Fruit fly (Drosophila melanogaster) whole organism, embryonic: ENCODE data around the gene Mfe2.

Experiments
- ATbp ChIP-seq: fragments of 200-800 bp; sonication (Bioruptor generic); optimal IDR thresholded peaks from 2 replicates; lab custom pipeline; 2017; ENCODE audit warnings: missing biosample characterization, mild to moderate bottlenecking, missing genetic modification characterization, missing genetic modification reagents
- Adf1 ChIP-seq: fragments of 200-800 bp; sonication (Bioruptor generic); IDR thresholded peaks from 2 replicates; pipeline ENCODE4 v1.3.6; 2022; ENCODE audit warnings: missing biosample characterization, missing genetic modification characterization
- CG11504 ChIP-seq: fragments of 200-800 bp; sonication (Bioruptor generic); optimal IDR thresholded peaks from 3 replicates; lab custom pipeline; 2019; ENCODE audit warnings: missing biosample characterization, mild to moderate bottlenecking, missing genetic modification characterization, moderate library complexity
- CG12236 ChIP-seq: fragments of 200-800 bp; sonication (Bioruptor generic); optimal IDR thresholded peaks from 2 replicates; lab custom pipeline; 2016; ENCODE audit warnings: missing biosample characterization, missing genetic modification characterization
- CG13296 ChIP-seq: fragments of 200-800 bp; sonication (Bioruptor generic); optimal IDR thresholded peaks from 3 replicates; lab custom pipeline; 2018; ENCODE audit warnings: missing biosample characterization, mild to moderate bottlenecking, missing genetic modification characterization
- CG13624 ChIP-seq: fragments of 200-800 bp; sonication (Bioruptor generic); optimal IDR thresholded peaks from 2 replicates; lab custom pipeline; 2016; ENCODE audit warnings: missing biosample characterization, missing genetic modification characterization
- CG14441 ChIP-seq: fragments of 200-800 bp; sonication (Bioruptor generic); IDR thresholded peaks from 2 replicates; pipeline ENCODE4 v1.3.6; 2022; ENCODE audit warnings: missing biosample characterization, missing genetic modification characterization
- CG14710 ChIP-seq: fragments of 200-800 bp; sonication (Bioruptor generic); optimal IDR thresholded peaks from 3 replicates; lab custom pipeline; 2019; ENCODE audit warnings: missing biosample characterization, mild to moderate bottlenecking, missing genetic modification characterization, moderate library complexity
- CG15269 ChIP-seq: fragments of 200-800 bp; sonication (Bioruptor generic); optimal IDR thresholded peaks from 2 replicates; lab custom pipeline; 2018; ENCODE audit warnings: missing biosample characterization, mild to moderate bottlenecking, missing genetic modification characterization, moderate library complexity
- CG17328 ChIP-seq: fragments of 200-800 bp; sonication (Bioruptor generic); IDR thresholded peaks from 2 replicates; pipeline ENCODE4 v1.3.6; 2022; ENCODE audit warnings: missing biosample characterization, missing genetic modification characterization
- CG17912 ChIP-seq: fragments of 200-800 bp; sonication (Bioruptor generic); optimal IDR thresholded peaks from 2 replicates; lab custom pipeline; 2018; ENCODE audit warnings: missing biosample characterization, mild to moderate bottlenecking, missing genetic modification characterization
- CG18619 ChIP-seq: fragments of 200-800 bp; sonication (Bioruptor generic); optimal IDR thresholded peaks from 3 replicates; lab custom pipeline; 2017; ENCODE audit warnings: missing biosample characterization, mild to moderate bottlenecking, missing genetic modification characterization
- CG2120 ChIP-seq: fragments of 200-800 bp; sonication (Bioruptor generic); optimal IDR thresholded peaks from 3 replicates; lab custom pipeline; 2016; ENCODE audit warnings: missing biosample characterization, missing genetic modification characterization
- CG30020 ChIP-seq: fragments of 200-800 bp; optimal IDR thresholded peaks from 2 replicates; lab custom pipeline; 2019; ENCODE audit warnings: missing biosample characterization, mild to moderate bottlenecking, missing genetic modification characterization, moderate library complexity
- CG32767 ChIP-seq: fragments of 200-800 bp; sonication (Bioruptor generic); IDR thresholded peaks from 2 replicates; pipeline ENCODE4 v1.3.6; 2022; ENCODE audit warnings: missing biosample characterization, missing genetic modification characterization
- CG4360 ChIP-seq: fragments of 200-800 bp; sonication (Bioruptor generic); IDR thresholded peaks from 2 replicates; pipeline ENCODE4 v1.3.6; 2022; ENCODE audit warnings: missing biosample characterization, missing genetic modification characterization
- CG4617 ChIP-seq: fragments of 200-800 bp; sonication (Bioruptor generic); optimal IDR thresholded peaks from 3 replicates; lab custom pipeline; 2016; ENCODE audit warnings: missing biosample characterization, missing genetic modification characterization, borderline replicate concordance
- CG4854 ChIP-seq: fragments of 200-800 bp; sonication (Bioruptor generic); optimal IDR thresholded peaks from 2 replicates; lab custom pipeline; 2016; ENCODE audit warnings: missing biosample characterization, missing genetic modification characterization, inconsistent platforms
- CG6813 ChIP-seq: fragments of 200-800 bp; sonication (Bioruptor generic); optimal IDR thresholded peaks from 2 replicates; lab custom pipeline; 2017; ENCODE audit warnings: missing biosample characterization, missing genetic modification characterization, mild to moderate bottlenecking, moderate library complexity, missing genetic modification reagents
- CG7745 ChIP-seq: fragments of 200-800 bp; sonication (Bioruptor generic); optimal IDR thresholded peaks from 2 replicates; lab custom pipeline; 2018; ENCODE audit warnings: missing biosample characterization, mild to moderate bottlenecking, missing genetic modification characterization, moderate library complexity
- CG8478 ChIP-seq: fragments of >200 bp; optimal IDR thresholded peaks from 2 replicates; lab custom pipeline; 2018
- Chrac-16 ChIP-seq: fragments of 200-800 bp; sonication (Bioruptor generic); optimal IDR thresholded peaks from 3 replicates; lab custom pipeline; 2016; ENCODE audit warnings: missing biosample characterization, missing genetic modification characterization
- Deaf1 ChIP-seq: fragments of 200-800 bp; optimal IDR thresholded peaks from 3 replicates; lab custom pipeline; 2019; ENCODE audit warnings: missing biosample characterization, mild to moderate bottlenecking, missing genetic modification characterization, moderate library complexity
- E2f2 ChIP-seq: fragments of 200-800 bp; sonication (Bioruptor generic); IDR thresholded peaks from 2 replicates; pipeline ENCODE4 v1.3.6; 2022; ENCODE audit warnings: missing biosample characterization, missing genetic modification characterization
- GATAe ChIP-seq: fragments of 200-800 bp; sonication (Bioruptor generic); conservative IDR thresholded peaks from 2 replicates; pipeline ENCODE4 v1.3.6; 2022; ENCODE audit warnings: missing biosample characterization, missing genetic modification characterization
- HLH3B ChIP-seq: fragments of 200-800 bp; sonication (Bioruptor generic); IDR thresholded peaks from 2 replicates; pipeline ENCODE4 v1.3.6; 2022; ENCODE audit warnings: missing biosample characterization, missing genetic modification characterization
- HLH54F ChIP-seq: fragments of 200-800 bp; sonication (Bioruptor generic); optimal IDR thresholded peaks from 3 replicates; lab custom pipeline; 2016; ENCODE audit warnings: missing biosample characterization, missing genetic modification characterization
- Lim3 ChIP-seq: fragments of 200-800 bp; sonication (Bioruptor generic); IDR thresholded peaks from 2 replicates; pipeline ENCODE4 v1.3.6; 2022; ENCODE audit warnings: missing biosample characterization, missing genetic modification characterization
- MTF-1 ChIP-seq: fragments of 200-800 bp; sonication (Bioruptor generic); optimal IDR thresholded peaks from 2 replicates; lab custom pipeline; 2018; ENCODE audit warnings: missing biosample characterization, mild to moderate bottlenecking, missing genetic modification characterization, borderline replicate concordance
- Max ChIP-seq: fragments of 200-800 bp; sonication (Bioruptor generic); optimal IDR thresholded peaks from 2 replicates; lab custom pipeline; 2016; ENCODE audit warnings: missing biosample characterization, mild to moderate bottlenecking, missing genetic modification characterization
- Med ChIP-seq: fragments of 200-800 bp; sonication (Bioruptor generic); peaks from one replicate; lab custom pipeline; 2016; ENCODE audit warnings: missing biosample characterization, missing genetic modification characterization, mild to moderate bottlenecking, inconsistent platforms, moderate library complexity
- Nf-YB ChIP-seq: fragments of 200-800 bp; sonication (Bioruptor generic); optimal IDR thresholded peaks from 3 replicates; lab custom pipeline; 2019; ENCODE audit warnings: missing biosample characterization, mild to moderate bottlenecking, missing genetic modification characterization, moderate library complexity
- NfI ChIP-seq: fragments of 200-800 bp; sonication (Bioruptor generic); optimal IDR thresholded peaks from 3 replicates; lab custom pipeline; 2018; ENCODE audit warnings: missing biosample characterization, mild to moderate bottlenecking, missing genetic modification characterization, moderate library complexity
- Pdp1 ChIP-seq, 2 experiments: fragments of 200-800 bp; sonication (Bioruptor generic); optimal IDR thresholded peaks; 3 replicates each; lab custom pipeline; 2016; ENCODE audit warnings: missing biosample characterization in 2 of 2, missing genetic modification characterization in 2 of 2, mild to moderate bottlenecking in 1 of 2, moderate library complexity in 1 of 2
- Sox100B ChIP-seq: fragments of 200-800 bp; sonication (Bioruptor generic); optimal IDR thresholded peaks from 3 replicates; lab custom pipeline; 2018; ENCODE audit warnings: missing biosample characterization, mild to moderate bottlenecking, missing genetic modification characterization
- br ChIP-seq: fragments of >200 bp; optimal IDR thresholded peaks from 2 replicates; lab custom pipeline; 2017
- crc ChIP-seq: fragments of 200-800 bp; sonication (Bioruptor generic); optimal IDR thresholded peaks from 2 replicates; lab custom pipeline; 2016; ENCODE audit warnings: missing biosample characterization, missing genetic modification characterization
- dan ChIP-seq: fragments of 200-800 bp; sonication (Bioruptor generic); IDR thresholded peaks from 2 replicates; pipeline ENCODE4 v1.3.6; 2022; ENCODE audit warnings: missing biosample characterization, missing genetic modification characterization
- disco-r ChIP-seq: fragments of 200-800 bp; sonication (Bioruptor generic); optimal IDR thresholded peaks from 2 replicates; lab custom pipeline; 2016; ENCODE audit warnings: missing biosample characterization, missing genetic modification characterization
- ftz-f1 ChIP-seq: fragments of 200-800 bp; sonication (Bioruptor generic); optimal IDR thresholded peaks from 2 replicates; lab custom pipeline; 2016; ENCODE audit warnings: missing biosample characterization, missing genetic modification characterization
- hkb ChIP-seq, 2 experiments: fragments of 200-800 bp in 1 of 2; fragments of >200 bp in 1 of 2; sonication (Bioruptor generic) in 1 of 2; IDR thresholded peaks in 1 of 2; optimal IDR thresholded peaks in 1 of 2; 2 replicates each; pipeline versions ENCODE4 v1.3.6 to Lab custom; 2017 to 2022; ENCODE audit warnings: missing biosample characterization in 1 of 2, missing genetic modification characterization in 1 of 2
- luna ChIP-seq: fragments of 200-800 bp; sonication (Bioruptor generic); optimal IDR thresholded peaks from 2 replicates; lab custom pipeline; 2016; ENCODE audit warnings: missing biosample characterization, missing genetic modification characterization
- mam ChIP-seq: fragments of 200-800 bp; sonication (Bioruptor generic); optimal IDR thresholded peaks from 3 replicates; lab custom pipeline; 2016; ENCODE audit warnings: missing biosample characterization, missing genetic modification characterization
- mld ChIP-seq: fragments of 200-800 bp; sonication (Bioruptor generic); IDR thresholded peaks from 3 replicates; pipeline ENCODE4 v1.3.6; 2022; ENCODE audit warnings: missing biosample characterization, missing genetic modification characterization; ENCODE audit not compliant: partially characterized antibody
- onecut ChIP-seq: fragments of 200-800 bp; sonication (Bioruptor generic); IDR thresholded peaks from 2 replicates; pipeline ENCODE4 v1.3.6; 2022; ENCODE audit warnings: missing biosample characterization, missing genetic modification characterization
- seq ChIP-seq: fragments of 200-800 bp; sonication (Bioruptor generic); IDR thresholded peaks from 2 replicates; pipeline ENCODE4 v1.3.6; 2022; ENCODE audit warnings: missing biosample characterization, missing genetic modification characterization
- slou ChIP-seq: fragments of 200-800 bp; sonication (Bioruptor generic); optimal IDR thresholded peaks from 3 replicates; lab custom pipeline; 2016; ENCODE audit warnings: missing biosample characterization, missing genetic modification characterization
- sr ChIP-seq: fragments of 200-800 bp; sonication (Bioruptor generic); IDR thresholded peaks from 3 replicates; pipeline ENCODE4 v1.3.6; 2022; ENCODE audit warnings: missing biosample characterization, missing genetic modification characterization
- sug ChIP-seq: fragments of 200-800 bp; optimal IDR thresholded peaks from 2 replicates; lab custom pipeline; 2019; ENCODE audit warnings: missing biosample characterization, mild to moderate bottlenecking, missing genetic modification characterization, moderate library complexity
- ttk ChIP-seq: fragments of 200-800 bp; sonication (Bioruptor generic); IDR thresholded peaks from 2 replicates; pipeline ENCODE4 v2.1.2; 2022; ENCODE audit warnings: missing biosample characterization, missing genetic modification characterization
- wor ChIP-seq: fragments of 200-800 bp; sonication (Bioruptor generic); IDR thresholded peaks from 2 replicates; pipeline ENCODE4 v1.3.6; 2022; ENCODE audit warnings: missing biosample characterization, missing genetic modification characterization

The Mfe2 gene

dm6 chrX:16278783-16279182 lies 8.0 kb downstream of the Mfe2 start (continued):
- TF ChIP-seq CG15269 (tag; lab: Kevin White, UChicago), result peak; percentile 82
- no peak for TF ChIP-seq disco-r
- TF ChIP-seq CG30020, result peak; percentile 53
- TF ChIP-seq CG12236, result peak; percentile 29
- TF ChIP-seq Chrac-16 (GFP tag; lab: Kevin White, UChicago), result peak; percentile 42
- TF ChIP-seq br (lab: Kevin White, UChicago), result no peak
- TF ChIP-seq Sox100B (GFP tag; lab: Kevin White, UChicago), result peak; percentile 82
- TF ChIP-seq slou (GFP tag; lab: Kevin White, UChicago), result no peak
- peak; percentile 15 for TF ChIP-seq HLH54F (GFP tag; lab: Kevin White, UChicago)
- TF ChIP-seq hkb (optimal IDR thresholded peaks at IDR 0.05; lab: Kevin White, UChicago), result no peak
- TF ChIP-seq hkb (GFP tag; IDR thresholded peaks at IDR 0.05; lab: Robert Waterston, UW), result peak; percentile 93
- peak; percentile 60 for TF ChIP-seq CG4360 (GFP tag; lab: Robert Waterston, UW)
- TF ChIP-seq HLH3B (GFP tag; lab: Robert Waterston, UW), result peak; percentile 85
- peak; percentile 91 for TF ChIP-seq CG14710 (tag; lab: Kevin White, UChicago)
- TF ChIP-seq CG14441 (GFP tag; lab: Robert Waterston, UW), result peak; percentile 81
- no peak for TF ChIP-seq mld
- peak; percentile 66 for TF ChIP-seq sr (GFP tag; lab: Robert Waterston, UW)
- TF ChIP-seq CG18619 (GFP tag; lab: Kevin White, UChicago), result peak; percentile 75
- no peak for TF ChIP-seq mam (GFP tag; lab: Kevin White, UChicago)
- peak; percentile 83 for TF ChIP-seq CG13296
- TF ChIP-seq MTF-1 (GFP tag; lab: Kevin White, UChicago), result peak; percentile 83
- TF ChIP-seq CG17328, result peak; percentile 81
- peak; percentile 57 for TF ChIP-seq sug (tag; lab: Kevin White, UChicago)
- TF ChIP-seq wor (GFP tag; lab: Robert Waterston, UW), result peak; percentile 67
- peak; percentile 20 for TF ChIP-seq CG2120
- TF ChIP-seq CG4854 (GFP tag; lab: Kevin White, UChicago), result no peak
- TF ChIP-seq CG8478, result no peak
- peak; percentile 46 for TF ChIP-seq Max
- TF ChIP-seq CG17912, result peak; percentile 80
- peak; percentile 96 for TF ChIP-seq CG6813 (GFP tag; lab: Kevin White, UChicago)
- TF ChIP-seq luna, result no peak
- TF ChIP-seq ATbp (GFP tag; lab: Kevin White, UChicago), result peak; percentile 90
- peak; percentile 88 for TF ChIP-seq seq
- peak; percentile 12 for TF ChIP-seq CG7745 (tag; lab: Kevin White, UChicago)
- peak; percentile 18 to 41 for TF ChIP-seq Pdp1 (GFP tag; optimal IDR thresholded peaks at IDR 0.05; lab: Kevin White, UChicago)
- TF ChIP-seq Nf-YB (GFP tag; lab: Kevin White, UChicago), result peak; percentile 72
- TF ChIP-seq dan (GFP tag; lab: Robert Waterston, UW), result peak; percentile 63; the same call in 1 of the 2 replicates
- TF ChIP-seq Deaf1 (tag; lab: Kevin White, UChicago), result peak; percentile 30
- no peak for TF ChIP-seq CG13624 (GFP tag; lab: Kevin White, UChicago)
- TF ChIP-seq onecut (GFP tag; lab: Robert Waterston, UW), result peak; percentile 37
- peak; percentile 82 for TF ChIP-seq CG11504
- no peak for TF ChIP-seq Lim3
- TF ChIP-seq Med, result peak; percentile 94
- TF ChIP-seq ftz-f1 (GFP tag; lab: Kevin White, UChicago), result no peak
- peak; percentile 9 for TF ChIP-seq CG4617
- peak; percentile 82 for TF ChIP-seq NfI (GFP tag; lab: Kevin White, UChicago)
- 0 out of 2 replicates have a peak, but pooled peaks have one; percentile 20 for TF ChIP-seq GATAe (GFP tag; lab: Robert Waterston, UW)
- peak; percentile 6; the same call in 1 of the 2 replicates for TF ChIP-seq E2f2
- TF ChIP-seq CG32767 (GFP tag; lab: Robert Waterston, UW), result peak; percentile 66
- TF ChIP-seq ttk, result peak; percentile 69
- no peak for TF ChIP-seq Adf1
- TF ChIP-seq crc (GFP tag; lab: Kevin White, UChicago), result peak; percentile 24
